Fruit fly (Drosophila melanogaster) whole organism, prepupa: ENCODE measurements around the gene Jupiter.
A peak's percentile ranks its signal among the peaks of the same experiment; 100 is the strongest.

Experiments
- CG10631 ChIP-seq: fragments of 200-800 bp; sonication (Bioruptor generic); optimal IDR thresholded peaks from 2 replicates; lab custom pipeline; 2016; ENCODE audit warnings: missing biosample characterization, missing genetic modification characterization
- CG11902 ChIP-seq: fragments of 200-800 bp; sonication (Bioruptor generic); optimal IDR thresholded peaks from 3 replicates; lab custom pipeline; 2016; ENCODE audit warnings: missing biosample characterization, missing genetic modification characterization
- CG16779 ChIP-seq: fragments of 200-800 bp; sonication (Bioruptor generic); optimal IDR thresholded peaks from 3 replicates; lab custom pipeline; 2017; ENCODE audit warnings: missing biosample characterization, mild to moderate bottlenecking, missing genetic modification characterization
- CG3032 ChIP-seq: fragments of 200-800 bp; optimal IDR thresholded peaks from 2 replicates; lab custom pipeline; 2019; ENCODE audit warnings: missing biosample characterization, mild to moderate bottlenecking, missing genetic modification characterization, moderate library complexity
- CG32006 ChIP-seq: fragments of 200-800 bp; sonication (Bioruptor generic); optimal IDR thresholded peaks from 3 replicates; lab custom pipeline; 2017; ENCODE audit warnings: missing biosample characterization, mild to moderate bottlenecking, missing genetic modification characterization
- CG34406 ChIP-seq: fragments of 200-800 bp; sonication (Bioruptor generic); optimal IDR thresholded peaks from 3 replicates; lab custom pipeline; 2016; ENCODE audit warnings: missing biosample characterization, missing genetic modification characterization
- CG4318 ChIP-seq: fragments of 200-800 bp; sonication (Bioruptor generic); optimal IDR thresholded peaks from 3 replicates; lab custom pipeline; 2017; ENCODE audit warnings: missing biosample characterization, mild to moderate bottlenecking, missing genetic modification characterization
- CG6163 ChIP-seq: fragments of 200-800 bp; sonication (Bioruptor generic); IDR thresholded peaks from 3 replicates; pipeline ENCODE4 v1.3.6; 2022; ENCODE audit warnings: missing biosample characterization, missing genetic modification characterization
- CG6276 ChIP-seq: fragments of 200-800 bp; sonication (Bioruptor generic); optimal IDR thresholded peaks from 2 replicates; lab custom pipeline; 2017; ENCODE audit warnings: missing biosample characterization, mild to moderate bottlenecking, missing genetic modification characterization
- CG6792 ChIP-seq: fragments of 200-800 bp; sonication (Bioruptor generic); optimal IDR thresholded peaks from 3 replicates; lab custom pipeline; 2016; ENCODE audit warnings: missing biosample characterization, missing genetic modification characterization
- CG6808 ChIP-seq: fragments of 200-800 bp; sonication (Bioruptor generic); optimal IDR thresholded peaks from 3 replicates; lab custom pipeline; 2017; ENCODE audit warnings: missing biosample characterization, missing genetic modification characterization, mild to moderate bottlenecking, moderate library complexity, missing genetic modification reagents
- CG6854 ChIP-seq: fragments of 200-800 bp; sonication (Bioruptor generic); optimal IDR thresholded peaks from 2 replicates; lab custom pipeline; 2017; ENCODE audit warnings: missing biosample characterization, mild to moderate bottlenecking, missing genetic modification characterization
- CG7368 ChIP-seq: fragments of 200-800 bp; sonication (Bioruptor generic); optimal IDR thresholded peaks from 3 replicates; lab custom pipeline; 2016; ENCODE audit warnings: missing biosample characterization, missing genetic modification characterization
- CG8119 ChIP-seq: fragments of 200-800 bp; sonication (Bioruptor generic); IDR thresholded peaks from 3 replicates; pipeline ENCODE4 v1.3.6; 2022; ENCODE audit warnings: missing biosample characterization, missing genetic modification characterization
- CG8632 ChIP-seq: fragments of 200-800 bp; sonication (Bioruptor generic); optimal IDR thresholded peaks from 3 replicates; lab custom pipeline; 2016; ENCODE audit warnings: missing biosample characterization, missing genetic modification characterization
- CG9139 ChIP-seq: fragments of 200-800 bp; sonication (Bioruptor generic); optimal IDR thresholded peaks from 3 replicates; lab custom pipeline; 2017; ENCODE audit warnings: missing biosample characterization, mild to moderate bottlenecking, missing genetic modification characterization
- Eip78C ChIP-seq: fragments of 200-800 bp; sonication (Bioruptor generic); peaks from one replicate; lab custom pipeline; 2016; ENCODE audit warnings: missing biosample characterization, missing genetic modification characterization
- Eip93F ChIP-seq: fragments of 200-800 bp; sonication (Bioruptor generic); optimal IDR thresholded peaks from 2 replicates; lab custom pipeline; 2016; ENCODE audit warnings: missing biosample characterization, mild to moderate bottlenecking, missing genetic modification characterization
- Ets21C ChIP-seq: fragments of 200-800 bp; sonication (Bioruptor generic); optimal IDR thresholded peaks from 3 replicates; lab custom pipeline; 2016; ENCODE audit warnings: missing biosample characterization, missing genetic modification characterization
- Ets96B ChIP-seq: fragments of 200-800 bp; optimal IDR thresholded peaks from 2 replicates; lab custom pipeline; 2019; ENCODE audit warnings: missing biosample characterization, mild to moderate bottlenecking, missing genetic modification characterization, moderate library complexity
- Gug ChIP-seq: fragments of 200-800 bp; sonication (Bioruptor generic); IDR thresholded peaks from 2 replicates; pipeline ENCODE4 v1.3.6; 2022; ENCODE audit warnings: missing biosample characterization, missing genetic modification characterization
- Hr38 ChIP-seq: sonication (Bioruptor generic); optimal IDR thresholded peaks from 2 replicates; lab custom pipeline; 2016; ENCODE audit warnings: missing biosample characterization, missing genetic modification characterization
- Hr4 ChIP-seq: fragments of 200-800 bp; sonication (Bioruptor generic); optimal IDR thresholded peaks from 3 replicates; lab custom pipeline; 2016; ENCODE audit warnings: missing biosample characterization, missing genetic modification characterization
- Lpt ChIP-seq: fragments of 200-800 bp; sonication (Bioruptor generic); optimal IDR thresholded peaks from 3 replicates; lab custom pipeline; 2016; ENCODE audit warnings: missing biosample characterization, missing genetic modification characterization
- OdsH ChIP-seq: fragments of 200-800 bp; sonication (Bioruptor generic); optimal IDR thresholded peaks from 3 replicates; lab custom pipeline; 2016; ENCODE audit warnings: missing biosample characterization, missing genetic modification characterization
- Smox ChIP-seq: fragments of 200-800 bp; sonication (Bioruptor generic); optimal IDR thresholded peaks from 3 replicates; lab custom pipeline; 2016; ENCODE audit warnings: missing biosample characterization, missing genetic modification characterization
- Sox102F ChIP-seq: fragments of 200-800 bp; sonication (Bioruptor generic); optimal IDR thresholded peaks from 2 replicates; lab custom pipeline; 2016; ENCODE audit warnings: missing biosample characterization, mild to moderate bottlenecking, missing genetic modification characterization
- Sox14 ChIP-seq: fragments of 200-800 bp; sonication (Bioruptor generic); optimal IDR thresholded peaks from 3 replicates; lab custom pipeline; 2016; ENCODE audit warnings: missing biosample characterization, missing genetic modification characterization
- achi ChIP-seq: fragments of 200-800 bp; sonication (Bioruptor generic); optimal IDR thresholded peaks from 3 replicates; lab custom pipeline; 2016; ENCODE audit warnings: missing biosample characterization, missing genetic modification characterization
- acj6 ChIP-seq: fragments of 200-800 bp; sonication (Bioruptor generic); optimal IDR thresholded peaks from 3 replicates; lab custom pipeline; 2016; ENCODE audit warnings: missing biosample characterization, missing genetic modification characterization
- cyc ChIP-seq: fragments of 200-800 bp; sonication (Bioruptor generic); optimal IDR thresholded peaks from 3 replicates; lab custom pipeline; 2016; ENCODE audit warnings: missing biosample characterization, missing genetic modification characterization
- dac ChIP-seq: fragments of 200-800 bp; sonication (Bioruptor generic); optimal IDR thresholded peaks from 2 replicates; lab custom pipeline; 2017; ENCODE audit warnings: missing biosample characterization, mild to moderate bottlenecking, missing genetic modification characterization
- dsx ChIP-seq: fragments of 200-800 bp; optimal IDR thresholded peaks from 3 replicates; lab custom pipeline; 2019; ENCODE audit warnings: missing biosample characterization, mild to moderate bottlenecking, missing genetic modification characterization, moderate library complexity; ENCODE audit not compliant: poor library complexity, severe bottlenecking
- esn ChIP-seq: fragments of 200-800 bp; sonication (Bioruptor generic); optimal IDR thresholded peaks from 2 replicates; lab custom pipeline; 2016; ENCODE audit warnings: missing biosample characterization, mild to moderate bottlenecking, missing genetic modification characterization, moderate library complexity
- fd59A ChIP-seq: fragments of 200-800 bp; sonication (Bioruptor generic); optimal IDR thresholded peaks from 2 replicates; lab custom pipeline; 2017; ENCODE audit warnings: missing biosample characterization, mild to moderate bottlenecking, missing genetic modification characterization, missing genetic modification reagents
- net ChIP-seq: fragments of 200-800 bp; sonication (Bioruptor generic); optimal IDR thresholded peaks from 3 replicates; lab custom pipeline; 2016; ENCODE audit warnings: missing biosample characterization, missing genetic modification characterization
- pdm3 ChIP-seq: fragments of 200-800 bp; sonication (Bioruptor generic); optimal IDR thresholded peaks from 3 replicates; lab custom pipeline; 2016; ENCODE audit warnings: missing biosample characterization, missing genetic modification characterization
- salr ChIP-seq, 2 experiments: fragments of 200-800 bp; sonication (Bioruptor generic); optimal IDR thresholded peaks; 3 replicates each; lab custom pipeline; 2016 to 2018; ENCODE audit warnings: missing biosample characterization in 2 of 2, missing genetic modification characterization in 2 of 2, mild to moderate bottlenecking in 1 of 2
- ss ChIP-seq, 2 experiments: fragments of 200-800 bp; sonication (Bioruptor generic); optimal IDR thresholded peaks; 2 replicates in 1 of 2; 3 replicates in 1 of 2; lab custom pipeline; 2017 to 2018; ENCODE audit warnings: mild to moderate bottlenecking in 2 of 2, missing biosample characterization in 2 of 2, missing genetic modification characterization in 2 of 2, moderate library complexity in 1 of 2
- svp ChIP-seq: fragments of 200-800 bp; sonication (Bioruptor generic); peaks from one replicate; lab custom pipeline; 2016; ENCODE audit warnings: missing biosample characterization, missing genetic modification characterization
- topi ChIP-seq: fragments of 200-800 bp; sonication (Bioruptor generic); optimal IDR thresholded peaks from 3 replicates; lab custom pipeline; 2016; ENCODE audit warnings: missing biosample characterization, missing genetic modification characterization
- vri ChIP-seq: fragments of 200-800 bp; sonication (Bioruptor generic); optimal IDR thresholded peaks from 3 replicates; lab custom pipeline; 2016; ENCODE audit warnings: missing biosample characterization, mild to moderate bottlenecking, missing genetic modification characterization

Gene Jupiter

DNA sequence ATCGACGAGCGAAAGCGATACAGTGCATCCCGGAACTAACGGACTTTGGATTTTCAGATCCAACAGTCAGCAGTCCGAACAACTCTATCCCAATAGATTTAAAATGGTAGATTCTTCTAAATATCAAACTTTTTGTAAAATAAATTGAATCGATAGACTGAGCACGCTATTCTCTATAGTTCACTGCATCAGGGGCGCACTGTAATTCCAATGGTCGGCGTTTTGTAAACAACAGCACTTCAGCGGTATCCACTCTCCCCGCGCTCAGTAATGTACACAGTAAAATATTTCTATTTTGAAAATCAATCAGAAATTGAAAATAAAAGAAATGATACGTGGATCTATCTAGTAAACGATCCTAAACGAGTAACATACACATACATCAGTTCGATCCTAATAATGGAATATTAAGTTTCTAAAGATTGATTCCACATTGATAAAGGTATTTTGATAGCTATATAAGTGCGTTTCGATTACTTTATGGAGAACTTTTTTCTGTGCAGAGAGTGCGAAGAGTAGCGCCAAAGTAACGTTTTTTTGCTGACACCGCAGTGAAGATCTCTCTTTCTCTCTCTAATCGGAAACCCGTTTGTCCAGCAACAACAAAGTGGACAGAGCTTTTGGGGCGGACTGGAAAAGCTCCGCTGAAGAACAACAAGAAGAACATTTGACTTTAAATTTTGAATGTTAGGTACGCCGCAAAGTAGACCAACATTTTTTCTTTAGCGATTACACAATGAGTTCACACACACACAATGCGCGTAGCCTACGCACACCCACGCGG lies 57.2 kb downstream of the Jupiter start (continued):
- TF ChIP-seq Ets96B (tag; lab: Kevin White, UChicago) (peak; percentile 94), topi (peak; percentile 96), pdm3 (GFP tag; lab: Kevin White, UChicago) (peak; percentile 95), net (GFP tag; lab: Kevin White, UChicago) (peak; percentile 93), esn (GFP tag; lab: Kevin White, UChicago) (peak; percentile 96), salr (GFP tag; optimal IDR thresholded peaks at IDR 0.05; lab: Kevin White, UChicago) (peak; percentile 80 to 88), acj6 (GFP tag; lab: Kevin White, UChicago) (peak; percentile 95), CG32006 (GFP tag; lab: Kevin White, UChicago) (peak; percentile 94), Sox102F (peak; percentile 96), CG16779 (tag; lab: Kevin White, UChicago) (peak; percentile 91), Eip78C (GFP tag; lab: Kevin White, UChicago) (peak; percentile 98), cyc (GFP tag; lab: Kevin White, UChicago) (peak; percentile 98), CG10631 (GFP tag; lab: Kevin White, UChicago) (peak; percentile 89), Sox14 (GFP tag; lab: Kevin White, UChicago) (peak; percentile 95), CG11902 (GFP tag; lab: Kevin White, UChicago) (peak; percentile 95), CG3032 (tag; lab: Kevin White, UChicago) (peak; percentile 96), vri (GFP tag; lab: Kevin White, UChicago) (peak; percentile 100), CG7368 (peak; percentile 95), Hr4 (GFP tag; lab: Kevin White, UChicago) (peak; percentile 92), Eip93F (GFP tag; lab: Kevin White, UChicago) (peak; percentile 86), Hr38 (no peak)

- TF ChIP-seq CG32006 (GFP tag; lab: Kevin White, UChicago) (no peak), ss (GFP tag; optimal IDR thresholded peaks at IDR 0.05; lab: Kevin White, UChicago) (no peak), CG8119 (GFP tag; lab: Robert Waterston, UW) (no peak), achi (GFP tag; lab: Kevin White, UChicago) (no peak), topi (no peak), CG6854 (GFP tag; lab: Kevin White, UChicago) (no peak), dsx (GFP tag; lab: Kevin White, UChicago) (no peak), Eip93F (GFP tag; lab: Kevin White, UChicago) (no peak), CG11902 (GFP tag; lab: Kevin White, UChicago) (no peak), OdsH (GFP tag; lab: Kevin White, UChicago) (no peak), Smox (GFP tag; lab: Kevin White, UChicago) (no peak), CG4318 (GFP tag; lab: Kevin White, UChicago) (no peak), Sox102F (no peak), Gug (GFP tag; lab: Robert Waterston, UW) (no peak), Hr4 (GFP tag; lab: Kevin White, UChicago) (no peak)
Observed at dm6 chr3R:11561648-11562047, 58.1 kb downstream of the Jupiter start.

DNA sequence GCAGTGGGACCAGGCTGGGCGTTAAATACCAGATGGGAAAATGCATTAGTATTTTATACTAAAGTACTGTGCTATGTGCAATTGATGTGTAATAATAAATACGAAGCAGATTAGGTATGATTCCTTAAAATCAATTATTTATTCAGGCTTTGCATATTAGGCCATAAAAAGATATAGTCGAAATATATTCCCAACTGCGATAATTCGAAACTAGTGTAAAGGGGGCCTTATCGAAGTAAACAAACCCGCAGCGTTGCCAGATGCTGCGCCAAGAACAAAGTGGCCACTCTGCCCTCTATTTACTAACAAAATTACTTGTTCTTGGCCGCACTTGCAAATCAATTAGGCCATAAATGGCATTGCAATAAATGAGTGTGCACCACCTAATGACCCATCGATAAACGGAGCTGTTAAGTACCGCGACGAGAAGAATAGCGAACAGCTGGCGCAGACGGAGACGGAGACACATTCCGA lies 62.2 kb downstream of the Jupiter start, which contains the start of gene CG10898:
TSS of gene CG10898 (plus strand) at position 285 of the 474 bp plus-strand sequence.
- TF ChIP-seq CG6276 (GFP tag; lab: Kevin White, UChicago) = peak; percentile 8
- no peak for TF ChIP-seq CG9139 (GFP tag; lab: Kevin White, UChicago)
- TF ChIP-seq cyc (GFP tag; lab: Kevin White, UChicago) = peak; percentile 84
- peak; percentile 44 for TF ChIP-seq dsx (GFP tag; lab: Kevin White, UChicago)
- TF ChIP-seq achi (GFP tag; lab: Kevin White, UChicago) = peak; percentile 70
- TF ChIP-seq Lpt (GFP tag; lab: Kevin White, UChicago) = peak; percentile 59
- peak; percentile 68 for TF ChIP-seq CG11902 (GFP tag; lab: Kevin White, UChicago)
- TF ChIP-seq fd59A = peak; percentile 28
- TF ChIP-seq salr (GFP tag; optimal IDR thresholded peaks at IDR 0.05; lab: Kevin White, UChicago) = peak; percentile 39 to 47
- no peak for TF ChIP-seq Eip93F (GFP tag; lab: Kevin White, UChicago)
- TF ChIP-seq svp (GFP tag; lab: Kevin White, UChicago) = peak; percentile 86
- TF ChIP-seq esn (GFP tag; lab: Kevin White, UChicago) = peak; percentile 80
- TF ChIP-seq CG6808 (GFP tag; lab: Kevin White, UChicago) = peak; percentile 58
- TF ChIP-seq CG32006 (GFP tag; lab: Kevin White, UChicago) = peak; percentile 72
- peak; percentile 86 for TF ChIP-seq pdm3 (GFP tag; lab: Kevin White, UChicago)
- TF ChIP-seq Eip78C (GFP tag; lab: Kevin White, UChicago) = peak; percentile 90
- TF ChIP-seq Sox102F = peak; percentile 59
- TF ChIP-seq dac (GFP tag; lab: Kevin White, UChicago) = peak; percentile 52
- peak; percentile 58 for TF ChIP-seq CG34406
- peak; percentile 79 for TF ChIP-seq Ets21C (GFP tag; lab: Kevin White, UChicago)
- TF ChIP-seq CG6854 (GFP tag; lab: Kevin White, UChicago) = no peak
- TF ChIP-seq Hr4 (GFP tag; lab: Kevin White, UChicago) = peak; percentile 86
- TF ChIP-seq vri (GFP tag; lab: Kevin White, UChicago) = peak; percentile 31
- TF ChIP-seq CG6163 (GFP tag; lab: Robert Waterston, UW) = peak; percentile 84
- peak; percentile 51 for TF ChIP-seq CG8632
- TF ChIP-seq CG6792 = peak; percentile 59
- TF ChIP-seq CG4318 (GFP tag; lab: Kevin White, UChicago) = peak; percentile 46
